Worm (Caenorhabditis elegans) whole organism, L3 larva: ENCODE results near the gene H03G16.7.

ENCODE experiments used
- aly-2 ChIP-seq: fragments of 150-350 bp; optimal IDR thresholded peaks from 2 replicates; lab custom pipeline; 2014; ENCODE audit warnings: missing biosample characterization, missing genetic modification characterization
- nhr-28 ChIP-seq: fragments of 150-350 bp; optimal IDR thresholded peaks from 2 replicates; lab custom pipeline; 2014; ENCODE audit warnings: missing biosample characterization, missing genetic modification characterization

- TF ChIP-seq aly-2 (tag; lab: Kevin White, UChicago) (no peak), nhr-28 (tag; lab: Kevin White, UChicago) (no peak)
These were observed 23.6 kb upstream of the H03G16.7 start for ce11 chrX:15079406-15079805.
